Fruit fly (Drosophila melanogaster) whole organism, embryonic: ENCODE measurements around the gene CG12948.

ENCODE experiments used
- Asciz ChIP-seq: fragments of 200-800 bp; sonication (Bioruptor generic); optimal IDR thresholded peaks from 2 replicates; lab custom pipeline; 2017; ENCODE audit warnings: missing biosample characterization, mild to moderate bottlenecking, missing genetic modification characterization, missing genetic modification reagents
- CG12744 ChIP-seq: fragments of 200-800 bp; sonication (Bioruptor generic); optimal IDR thresholded peaks from 2 replicates; lab custom pipeline; 2016; ENCODE audit warnings: missing biosample characterization, missing genetic modification characterization
- CG13894 ChIP-seq: fragments of 200-800 bp; sonication (Bioruptor generic); optimal IDR thresholded peaks from 3 replicates; lab custom pipeline; 2018; ENCODE audit warnings: missing biosample characterization, mild to moderate bottlenecking, missing genetic modification characterization, moderate library complexity
- CG14441 ChIP-seq: fragments of 200-800 bp; sonication (Bioruptor generic); IDR thresholded peaks from 2 replicates; pipeline ENCODE4 v1.3.6; 2022; ENCODE audit warnings: missing biosample characterization, missing genetic modification characterization
- CG14710 ChIP-seq: fragments of 200-800 bp; sonication (Bioruptor generic); optimal IDR thresholded peaks from 3 replicates; lab custom pipeline; 2019; ENCODE audit warnings: missing biosample characterization, mild to moderate bottlenecking, missing genetic modification characterization, moderate library complexity
- CG15011 ChIP-seq: fragments of 200-800 bp; sonication (Bioruptor generic); optimal IDR thresholded peaks from 3 replicates; lab custom pipeline; 2018; ENCODE audit warnings: missing biosample characterization, mild to moderate bottlenecking, missing genetic modification characterization
- CG15073 ChIP-seq: fragments of 200-800 bp; sonication (Bioruptor generic); optimal IDR thresholded peaks from 2 replicates; lab custom pipeline; 2016; ENCODE audit warnings: missing biosample characterization, missing genetic modification characterization
- CG16815 ChIP-seq: fragments of 200-800 bp; sonication (Bioruptor generic); optimal IDR thresholded peaks from 3 replicates; lab custom pipeline; 2017; ENCODE audit warnings: missing biosample characterization, mild to moderate bottlenecking, missing genetic modification characterization
- CG17328 ChIP-seq: fragments of 200-800 bp; sonication (Bioruptor generic); IDR thresholded peaks from 2 replicates; pipeline ENCODE4 v1.3.6; 2022; ENCODE audit warnings: missing biosample characterization, missing genetic modification characterization
- CG18262 ChIP-seq: fragments of 200-800 bp; optimal IDR thresholded peaks from 3 replicates; lab custom pipeline; 2019; ENCODE audit warnings: missing biosample characterization, mild to moderate bottlenecking, missing genetic modification characterization, moderate library complexity
- CG18599 ChIP-seq: fragments of 200-800 bp; sonication (Bioruptor generic); optimal IDR thresholded peaks from 3 replicates; lab custom pipeline; 2017; ENCODE audit warnings: missing biosample characterization, missing genetic modification characterization, mild to moderate bottlenecking, moderate library complexity, missing genetic modification reagents
- CG2116 ChIP-seq: fragments of 200-800 bp; sonication (Bioruptor generic); optimal IDR thresholded peaks from 3 replicates; lab custom pipeline; 2018; ENCODE audit warnings: missing biosample characterization, mild to moderate bottlenecking, missing genetic modification characterization
- CG2712 ChIP-seq: fragments of 200-800 bp; optimal IDR thresholded peaks from 3 replicates; lab custom pipeline; 2019; ENCODE audit warnings: missing biosample characterization, mild to moderate bottlenecking, missing genetic modification characterization, moderate library complexity
- CG30403 ChIP-seq: fragments of 200-800 bp; sonication (Bioruptor generic); optimal IDR thresholded peaks from 3 replicates; lab custom pipeline; 2016; ENCODE audit warnings: missing biosample characterization, missing genetic modification characterization
- CG31388 ChIP-seq: fragments of 200-800 bp; sonication (Bioruptor generic); optimal IDR thresholded peaks from 2 replicates; lab custom pipeline; 2016; ENCODE audit warnings: missing biosample characterization, missing genetic modification characterization
- CG32772 ChIP-seq: fragments of 200-800 bp; sonication (Bioruptor generic); IDR thresholded peaks from 2 replicates; pipeline ENCODE4 v1.3.6; 2022; ENCODE audit warnings: missing biosample characterization, missing genetic modification characterization
- CG33213 ChIP-seq: fragments of 200-800 bp; sonication (Bioruptor generic); optimal IDR thresholded peaks from 3 replicates; lab custom pipeline; 2016; ENCODE audit warnings: missing biosample characterization, missing genetic modification characterization
- CkIIα-i1 ChIP-seq: fragments of 200-800 bp; sonication (Bioruptor generic); IDR thresholded peaks from 2 replicates; pipeline ENCODE4 v1.3.6; 2022; ENCODE audit warnings: missing biosample characterization, missing genetic modification characterization
- CoRest ChIP-seq: fragments of 200-800 bp; sonication (Bioruptor generic); optimal IDR thresholded peaks from 3 replicates; lab custom pipeline; 2018; ENCODE audit warnings: missing biosample characterization, mild to moderate bottlenecking, missing genetic modification characterization, moderate library complexity
- Dp ChIP-seq: fragments of 200-800 bp; sonication (Bioruptor generic); optimal IDR thresholded peaks from 2 replicates; lab custom pipeline; 2018; ENCODE audit warnings: missing biosample characterization, mild to moderate bottlenecking, missing genetic modification characterization, moderate library complexity
- Drgx ChIP-seq: fragments of 200-800 bp; sonication (Bioruptor generic); IDR thresholded peaks from 2 replicates; pipeline ENCODE4 v1.3.6; 2022; ENCODE audit warnings: missing biosample characterization, missing genetic modification characterization
- Hr39 ChIP-seq: fragments of >200 bp; optimal IDR thresholded peaks from 2 replicates; lab custom pipeline; 2017
- Lhr ChIP-seq: fragments of 200-800 bp; sonication (Bioruptor generic); optimal IDR thresholded peaks from 3 replicates; lab custom pipeline; 2017; ENCODE audit warnings: mild to moderate bottlenecking, missing biosample characterization, missing genetic modification reagents, missing genetic modification characterization
- Med ChIP-seq: fragments of 200-800 bp; sonication (Bioruptor generic); peaks from one replicate; lab custom pipeline; 2016; ENCODE audit warnings: missing biosample characterization, missing genetic modification characterization, mild to moderate bottlenecking, inconsistent platforms, moderate library complexity
- PHDP ChIP-seq: fragments of 200-800 bp; sonication (Bioruptor generic); optimal IDR thresholded peaks from 3 replicates; lab custom pipeline; 2018; ENCODE audit warnings: missing biosample characterization, mild to moderate bottlenecking, missing genetic modification characterization, moderate library complexity
- Poxn ChIP-seq: fragments of 200-800 bp; sonication (Bioruptor generic); IDR thresholded peaks from 2 replicates; pipeline ENCODE4 v1.3.6; 2022; ENCODE audit warnings: missing biosample characterization, missing genetic modification characterization
- Side ChIP-seq: fragments of 200-800 bp; sonication (Bioruptor generic); optimal IDR thresholded peaks from 2 replicates; lab custom pipeline; 2016; ENCODE audit warnings: missing biosample characterization, missing genetic modification characterization
- Sry-δ ChIP-seq: fragments of 200-800 bp; sonication (Bioruptor generic); optimal IDR thresholded peaks from 2 replicates; lab custom pipeline; 2016; ENCODE audit warnings: missing biosample characterization, missing genetic modification characterization
- abd-A ChIP-seq: fragments of 200-800 bp; sonication (Bioruptor generic); optimal IDR thresholded peaks from 3 replicates; lab custom pipeline; 2019; ENCODE audit warnings: missing biosample characterization, mild to moderate bottlenecking, missing genetic modification characterization, moderate library complexity
- bab2 ChIP-seq: fragments of 200-800 bp; sonication (Bioruptor generic); optimal IDR thresholded peaks from 2 replicates; lab custom pipeline; 2016; ENCODE audit warnings: missing biosample characterization, missing genetic modification characterization
- croc ChIP-seq: fragments of 200-800 bp; sonication (Bioruptor generic); conservative IDR thresholded peaks from 3 replicates; pipeline ENCODE4 v1.3.6; 2022; ENCODE audit warnings: missing biosample characterization, missing genetic modification characterization
- dan ChIP-seq: fragments of 200-800 bp; sonication (Bioruptor generic); IDR thresholded peaks from 2 replicates; pipeline ENCODE4 v1.3.6; 2022; ENCODE audit warnings: missing biosample characterization, missing genetic modification characterization
- danr ChIP-seq: fragments of 200-800 bp; sonication (Bioruptor generic); IDR thresholded peaks from 2 replicates; pipeline ENCODE4 v1.3.6; 2022; ENCODE audit warnings: missing biosample characterization, missing genetic modification characterization
- dati ChIP-seq: fragments of 200-800 bp; sonication (Bioruptor generic); IDR thresholded peaks from 2 replicates; pipeline ENCODE4 v1.3.6; 2022; ENCODE audit warnings: missing biosample characterization, missing genetic modification characterization
- disco-r ChIP-seq: fragments of 200-800 bp; sonication (Bioruptor generic); optimal IDR thresholded peaks from 2 replicates; lab custom pipeline; 2016; ENCODE audit warnings: missing biosample characterization, missing genetic modification characterization
- ems ChIP-seq: fragments of 200-800 bp; sonication (Bioruptor generic); optimal IDR thresholded peaks from 3 replicates; lab custom pipeline; 2016; ENCODE audit warnings: missing biosample characterization, missing genetic modification characterization
- ftz-f1 ChIP-seq: fragments of 200-800 bp; sonication (Bioruptor generic); optimal IDR thresholded peaks from 2 replicates; lab custom pipeline; 2016; ENCODE audit warnings: missing biosample characterization, missing genetic modification characterization
- gce ChIP-seq: fragments of 200-800 bp; sonication (Bioruptor generic); IDR thresholded peaks from 3 replicates; pipeline ENCODE4 v1.3.6; 2022; ENCODE audit warnings: missing biosample characterization, missing genetic modification characterization
- gem ChIP-seq: fragments of 200-800 bp; sonication (Bioruptor generic); optimal IDR thresholded peaks from 2 replicates; lab custom pipeline; 2019; ENCODE audit warnings: missing biosample characterization, mild to moderate bottlenecking, missing genetic modification characterization, moderate library complexity
- gfzf ChIP-seq: fragments of 200-800 bp; sonication (Bioruptor generic); optimal IDR thresholded peaks from 2 replicates; lab custom pipeline; 2016; ENCODE audit warnings: missing biosample characterization, mild to moderate bottlenecking, missing genetic modification characterization, moderate library complexity
- gro ChIP-seq: fragments of 200-800 bp; sonication (Bioruptor generic); optimal IDR thresholded peaks from 2 replicates; lab custom pipeline; 2016; ENCODE audit warnings: missing biosample characterization, missing genetic modification characterization
- hkb ChIP-seq, 2 experiments: fragments of 200-800 bp in 1 of 2; fragments of >200 bp in 1 of 2; sonication (Bioruptor generic) in 1 of 2; IDR thresholded peaks in 1 of 2; optimal IDR thresholded peaks in 1 of 2; 2 replicates each; pipeline versions ENCODE4 v1.3.6 to Lab custom; 2017 to 2022; ENCODE audit warnings: missing biosample characterization in 1 of 2, missing genetic modification characterization in 1 of 2
- kni ChIP-seq: fragments of 200-800 bp; sonication (Bioruptor generic); optimal IDR thresholded peaks from 3 replicates; lab custom pipeline; 2017; ENCODE audit warnings: mild to moderate bottlenecking, missing biosample characterization, missing genetic modification reagents, missing genetic modification characterization
- pb ChIP-seq: fragments of 200-800 bp; sonication (Bioruptor generic); optimal IDR thresholded peaks from 3 replicates; lab custom pipeline; 2016; ENCODE audit warnings: missing biosample characterization, missing genetic modification characterization
- sc ChIP-seq, 3 experiments: fragments of >200 bp in 2 of 3; fragments of 200-800 bp in 1 of 3; sonication (Bioruptor generic) in 1 of 3; optimal IDR thresholded peaks; 2 replicates in 2 of 3; 3 replicates in 1 of 3; lab custom pipeline; 2017; ENCODE audit warnings: mild to moderate bottlenecking in 1 of 3, missing biosample characterization in 1 of 3, missing genetic modification characterization in 1 of 3, missing genetic modification reagents in 1 of 3
- sens ChIP-seq: fragments of 200-800 bp; sonication (Bioruptor generic); peaks from one replicate; lab custom pipeline; 2016; ENCODE audit warnings: missing biosample characterization, missing genetic modification characterization
- tgo ChIP-seq: fragments of 200-800 bp; sonication (Bioruptor generic); IDR thresholded peaks from 3 replicates; pipeline ENCODE4 v1.3.6; 2022; ENCODE audit warnings: missing biosample characterization, missing genetic modification characterization
- tx ChIP-seq: fragments of 200-800 bp; sonication (Bioruptor generic); optimal IDR thresholded peaks from 2 replicates; lab custom pipeline; 2016; ENCODE audit warnings: missing biosample characterization, missing genetic modification characterization
- vvl ChIP-seq: fragments of 200-800 bp; sonication (Bioruptor generic); IDR thresholded peaks from 2 replicates; pipeline ENCODE4 v1.3.6; 2022; ENCODE audit warnings: missing biosample characterization, missing genetic modification characterization
- zen ChIP-seq: fragments of 200-800 bp; sonication (Bioruptor generic); optimal IDR thresholded peaks from 3 replicates; lab custom pipeline; 2018; ENCODE audit warnings: missing biosample characterization, mild to moderate bottlenecking, missing genetic modification characterization, moderate library complexity
- zfh2 ChIP-seq: fragments of 200-800 bp; sonication (Bioruptor generic); optimal IDR thresholded peaks from 2 replicates; lab custom pipeline; 2016; ENCODE audit warnings: missing biosample characterization, missing genetic modification characterization

CG12948 gene

dm6 chr3R:9793018-9793417 lies 45.5 kb upstream of the CG12948 start, which contains the start of gene CG8516 (continued):
- TF ChIP-seq zfh2 (no peak), dati (GFP tag; lab: Robert Waterston, UW) (no peak), Poxn (GFP tag; lab: Robert Waterston, UW) (no peak), bab2 (no peak), tx (GFP tag; lab: Kevin White, UChicago) (no peak), hkb (optimal IDR thresholded peaks at IDR 0.05; lab: Kevin White, UChicago) (no peak), hkb (GFP tag; IDR thresholded peaks at IDR 0.05; lab: Robert Waterston, UW) (peak; percentile 24; the same call in 1 of the 2 replicates), Med (GFP tag; lab: Kevin White, UChicago) (peak; percentile 70), CG31388 (GFP tag; lab: Kevin White, UChicago) (no peak), CG18262 (tag; lab: Kevin White, UChicago) (peak; percentile 5), gfzf (GFP tag; lab: Kevin White, UChicago) (peak; percentile 93), Side (no peak), gem (tag; lab: Kevin White, UChicago) (no peak), dan (GFP tag; lab: Robert Waterston, UW) (no peak), vvl (GFP tag; lab: Robert Waterston, UW) (peak; percentile 32; the same call in 1 of the 2 replicates), CG15011 (GFP tag; lab: Kevin White, UChicago) (no peak), Hr39 (lab: Kevin White, UChicago) (no peak), CG30403 (GFP tag; lab: Kevin White, UChicago) (peak; percentile 13), Drgx (GFP tag; lab: Robert Waterston, UW) (0 out of 2 replicates have a peak, but pooled peaks have one; percentile 11), CG2116 (peak; percentile 31), Sry-δ (GFP tag; lab: Kevin White, UChicago) (peak; percentile 30), zen (tag; lab: Kevin White, UChicago) (peak; percentile 14), tgo (GFP tag; lab: Robert Waterston, UW) (no peak), sens (GFP tag; lab: Kevin White, UChicago) (peak; percentile 68), CG18599 (GFP tag; lab: Kevin White, UChicago) (no peak), CG14710 (tag; lab: Kevin White, UChicago) (peak; percentile 48), CG33213 (GFP tag; lab: Kevin White, UChicago) (no peak), CG15073 (GFP tag; lab: Kevin White, UChicago) (no peak), PHDP (tag; lab: Kevin White, UChicago) (peak; percentile 6), Dp (peak; percentile 49), danr (GFP tag; lab: Robert Waterston, UW) (no peak), Lhr (GFP tag; lab: Kevin White, UChicago) (peak; percentile 33), disco-r (GFP tag; lab: Kevin White, UChicago) (no peak), CG2712 (tag; lab: Kevin White, UChicago) (peak; percentile 30), gce (GFP tag; lab: Robert Waterston, UW) (no peak), croc (GFP tag; lab: Robert Waterston, UW) (no peak), kni (GFP tag; lab: Kevin White, UChicago) (no peak), pb (GFP tag; lab: Kevin White, UChicago) (no peak), ftz-f1 (no peak), CG32772 (0 out of 2 replicates have a peak, but pooled peaks have one; percentile 24), CG14441 (GFP tag; lab: Robert Waterston, UW) (no peak), CG13894 (no peak), sc (optimal IDR thresholded peaks at IDR 0.05; lab: Kevin White, UChicago) (no peak), sc (GFP tag; optimal IDR thresholded peaks at IDR 0.05; lab: Kevin White, UChicago) (no peak), CG16815 (GFP tag; lab: Kevin White, UChicago) (no peak), ems (GFP tag; lab: Kevin White, UChicago) (no peak), Asciz (GFP tag; lab: Kevin White, UChicago) (no peak), CG12744 (GFP tag; lab: Kevin White, UChicago) (no peak), abd-A (tag; lab: Kevin White, UChicago) (no peak), gro (GFP tag; lab: Kevin White, UChicago) (no peak), CoRest (tag; lab: Kevin White, UChicago) (peak; percentile 53), CG17328 (GFP tag; lab: Robert Waterston, UW) (peak; percentile 36), CkIIα-i1 (GFP tag; lab: Robert Waterston, UW) (no peak)
